Fruit fly (Drosophila melanogaster) whole organism, embryonic: Measurements from ENCODE around the gene CG14234.

ENCODE experiments used
- Adf1 ChIP-seq: fragments of 200-800 bp; sonication (Bioruptor generic); IDR thresholded peaks from 2 replicates; pipeline ENCODE4 v1.3.6; 2022; ENCODE audit warnings: missing biosample characterization, missing genetic modification characterization
- BEAF-32 ChIP-seq: fragments of 200-800 bp; sonication (Bioruptor generic); optimal IDR thresholded peaks from 3 replicates; lab custom pipeline; 2017; ENCODE audit warnings: missing biosample characterization, missing genetic modification characterization, mild to moderate bottlenecking, moderate library complexity, missing genetic modification reagents
- CG10654 ChIP-seq: fragments of 200-800 bp; sonication (Bioruptor generic); optimal IDR thresholded peaks from 2 replicates; lab custom pipeline; 2016; ENCODE audit warnings: missing biosample characterization, missing genetic modification characterization
- CG10979 ChIP-seq: fragments of 200-800 bp; sonication (Bioruptor generic); optimal IDR thresholded peaks from 2 replicates; lab custom pipeline; 2018; ENCODE audit warnings: missing biosample characterization, mild to moderate bottlenecking, missing genetic modification characterization, moderate library complexity
- CG12299 ChIP-seq: fragments of 200-800 bp; sonication (Bioruptor generic); optimal IDR thresholded peaks from 2 replicates; lab custom pipeline; 2018; ENCODE audit warnings: missing biosample characterization, mild to moderate bottlenecking, missing genetic modification characterization
- CG14860 ChIP-seq: fragments of 200-800 bp; sonication (Bioruptor generic); IDR thresholded peaks from 3 replicates; pipeline ENCODE4 v1.3.6; 2022; ENCODE audit warnings: missing biosample characterization, missing genetic modification characterization; ENCODE audit not compliant: partially characterized antibody
- CG15073 ChIP-seq: fragments of 200-800 bp; sonication (Bioruptor generic); optimal IDR thresholded peaks from 2 replicates; lab custom pipeline; 2016; ENCODE audit warnings: missing biosample characterization, missing genetic modification characterization
- CG15696 ChIP-seq: fragments of 200-800 bp; sonication (Bioruptor generic); optimal IDR thresholded peaks from 2 replicates; lab custom pipeline; 2019; ENCODE audit warnings: missing biosample characterization, mild to moderate bottlenecking, missing genetic modification characterization, moderate library complexity
- CG1603 ChIP-seq: fragments of 200-800 bp; sonication (Bioruptor generic); optimal IDR thresholded peaks from 2 replicates; lab custom pipeline; 2019; ENCODE audit warnings: missing biosample characterization, mild to moderate bottlenecking, missing genetic modification characterization, moderate library complexity
- CG16779 ChIP-seq: fragments of 200-800 bp; sonication (Bioruptor generic); IDR thresholded peaks from 2 replicates; pipeline ENCODE4 v1.3.6; 2022; ENCODE audit warnings: missing biosample characterization, missing genetic modification characterization
- CG18262 ChIP-seq: fragments of 200-800 bp; optimal IDR thresholded peaks from 3 replicates; lab custom pipeline; 2019; ENCODE audit warnings: missing biosample characterization, mild to moderate bottlenecking, missing genetic modification characterization, moderate library complexity
- CG2120 ChIP-seq: fragments of 200-800 bp; sonication (Bioruptor generic); optimal IDR thresholded peaks from 3 replicates; lab custom pipeline; 2016; ENCODE audit warnings: missing biosample characterization, missing genetic modification characterization
- CG2129 ChIP-seq: fragments of 200-800 bp; sonication (Bioruptor generic); IDR thresholded peaks from 2 replicates; pipeline ENCODE4 v1.3.6; 2022; ENCODE audit warnings: missing biosample characterization, missing genetic modification characterization; ENCODE audit not compliant: partially characterized antibody
- CG2889 ChIP-seq: fragments of 200-800 bp; sonication (Bioruptor generic); IDR thresholded peaks from 3 replicates; pipeline ENCODE4 v1.3.6; 2022; ENCODE audit warnings: missing biosample characterization, missing genetic modification characterization
- CG31388 ChIP-seq: fragments of 200-800 bp; sonication (Bioruptor generic); optimal IDR thresholded peaks from 2 replicates; lab custom pipeline; 2016; ENCODE audit warnings: missing biosample characterization, missing genetic modification characterization
- CG32767 ChIP-seq: fragments of 200-800 bp; sonication (Bioruptor generic); IDR thresholded peaks from 2 replicates; pipeline ENCODE4 v1.3.6; 2022; ENCODE audit warnings: missing biosample characterization, missing genetic modification characterization
- CG34376 ChIP-seq: fragments of 200-800 bp; sonication (Bioruptor generic); optimal IDR thresholded peaks from 2 replicates; lab custom pipeline; 2018; ENCODE audit warnings: missing biosample characterization, mild to moderate bottlenecking, missing genetic modification characterization
- CG3847 ChIP-seq: fragments of 200-800 bp; sonication (Bioruptor generic); IDR thresholded peaks from 2 replicates; pipeline ENCODE4 v1.3.6; 2022; ENCODE audit warnings: missing biosample characterization, missing genetic modification characterization
- CG3995 ChIP-seq: fragments of 200-800 bp; sonication (Bioruptor generic); optimal IDR thresholded peaks from 3 replicates; lab custom pipeline; 2016; ENCODE audit warnings: missing biosample characterization, missing genetic modification characterization
- CG4854 ChIP-seq: fragments of 200-800 bp; sonication (Bioruptor generic); optimal IDR thresholded peaks from 2 replicates; lab custom pipeline; 2016; ENCODE audit warnings: missing biosample characterization, missing genetic modification characterization, inconsistent platforms
- CG6683 ChIP-seq: fragments of 200-800 bp; sonication (Bioruptor generic); optimal IDR thresholded peaks from 2 replicates; lab custom pipeline; 2017; ENCODE audit warnings: missing biosample characterization, mild to moderate bottlenecking, missing genetic modification characterization, missing genetic modification reagents
- CG6854 ChIP-seq: fragments of 200-800 bp; sonication (Bioruptor generic); optimal IDR thresholded peaks from 3 replicates; lab custom pipeline; 2017; ENCODE audit warnings: missing biosample characterization, mild to moderate bottlenecking, missing genetic modification characterization
- CG7745 ChIP-seq: fragments of 200-800 bp; sonication (Bioruptor generic); optimal IDR thresholded peaks from 2 replicates; lab custom pipeline; 2018; ENCODE audit warnings: missing biosample characterization, mild to moderate bottlenecking, missing genetic modification characterization, moderate library complexity
- CG8359 ChIP-seq: fragments of 200-800 bp; sonication (Bioruptor generic); optimal IDR thresholded peaks from 2 replicates; lab custom pipeline; 2017; ENCODE audit warnings: missing biosample characterization, mild to moderate bottlenecking, missing genetic modification characterization, borderline replicate concordance
- CG8765 ChIP-seq: fragments of 200-800 bp; sonication (Bioruptor generic); IDR thresholded peaks from 2 replicates; pipeline ENCODE4 v1.3.6; 2022; ENCODE audit warnings: missing biosample characterization, missing genetic modification characterization
- Camta ChIP-seq: fragments of 200-800 bp; sonication (Bioruptor generic); optimal IDR thresholded peaks from 2 replicates; lab custom pipeline; 2016; ENCODE audit warnings: missing biosample characterization, missing genetic modification characterization
- Chrac-16 ChIP-seq: fragments of 200-800 bp; sonication (Bioruptor generic); optimal IDR thresholded peaks from 3 replicates; lab custom pipeline; 2016; ENCODE audit warnings: missing biosample characterization, missing genetic modification characterization
- Dad ChIP-seq: fragments of 200-800 bp; sonication (Bioruptor generic); optimal IDR thresholded peaks from 3 replicates; lab custom pipeline; 2016; ENCODE audit warnings: missing biosample characterization, missing genetic modification characterization
- Dek ChIP-seq: fragments of 200-800 bp; sonication (Bioruptor generic); optimal IDR thresholded peaks from 3 replicates; lab custom pipeline; 2019; ENCODE audit warnings: missing biosample characterization, mild to moderate bottlenecking, missing genetic modification characterization, moderate library complexity
- Dfd ChIP-seq, 2 experiments: fragments of >200 bp; optimal IDR thresholded peaks; 2 replicates each; lab custom pipeline; 2017; ENCODE audit warnings: missing biosample characterization in 2 of 2, missing genetic modification characterization in 2 of 2
- Fer2 ChIP-seq: fragments of 200-800 bp; sonication (Bioruptor generic); optimal IDR thresholded peaks from 2 replicates; lab custom pipeline; 2018; ENCODE audit warnings: missing biosample characterization, mild to moderate bottlenecking, missing genetic modification characterization, moderate library complexity
- H2.0 ChIP-seq: fragments of 200-800 bp; sonication (Bioruptor generic); IDR thresholded peaks from 2 replicates; pipeline ENCODE4 v1.3.6; 2022; ENCODE audit warnings: missing biosample characterization, missing genetic modification characterization
- HLH3B ChIP-seq: fragments of 200-800 bp; sonication (Bioruptor generic); IDR thresholded peaks from 2 replicates; pipeline ENCODE4 v1.3.6; 2022; ENCODE audit warnings: missing biosample characterization, missing genetic modification characterization
- HLH54F ChIP-seq: fragments of 200-800 bp; sonication (Bioruptor generic); optimal IDR thresholded peaks from 3 replicates; lab custom pipeline; 2016; ENCODE audit warnings: missing biosample characterization, missing genetic modification characterization
- Meics ChIP-seq: fragments of 200-800 bp; sonication (Bioruptor generic); optimal IDR thresholded peaks from 2 replicates; lab custom pipeline; 2017; ENCODE audit warnings: missing biosample characterization, mild to moderate bottlenecking, missing genetic modification characterization
- NFAT ChIP-seq: fragments of 200-800 bp; sonication (Bioruptor generic); IDR thresholded peaks from 2 replicates; pipeline ENCODE4 v1.3.6; 2022; ENCODE audit warnings: missing biosample characterization, missing genetic modification characterization
- Oaz ChIP-seq: fragments of 200-800 bp; sonication (Bioruptor generic); IDR thresholded peaks from 2 replicates; pipeline ENCODE4 v1.3.6; 2022; ENCODE audit warnings: missing biosample characterization, missing genetic modification characterization
- Scr ChIP-seq: fragments of 200-800 bp; sonication (Bioruptor generic); IDR thresholded peaks from 2 replicates; pipeline ENCODE4 v1.3.6; 2022; ENCODE audit warnings: missing biosample characterization, missing genetic modification characterization; ENCODE audit not compliant: partially characterized antibody
- ac ChIP-seq: fragments of 200-800 bp; sonication (Bioruptor generic); optimal IDR thresholded peaks from 3 replicates; lab custom pipeline; 2017; ENCODE audit warnings: missing biosample characterization, mild to moderate bottlenecking, missing genetic modification characterization
- bbx ChIP-seq: fragments of 200-800 bp; sonication (Bioruptor generic); IDR thresholded peaks from 2 replicates; pipeline ENCODE4 v1.3.6; 2022; ENCODE audit warnings: missing biosample characterization, missing genetic modification characterization; ENCODE audit not compliant: partially characterized antibody
- grau ChIP-seq: fragments of 200-800 bp; optimal IDR thresholded peaks from 3 replicates; lab custom pipeline; 2019; ENCODE audit warnings: missing biosample characterization, mild to moderate bottlenecking, missing genetic modification characterization, moderate library complexity
- ham ChIP-seq: fragments of 200-800 bp; sonication (Bioruptor generic); IDR thresholded peaks from 2 replicates; pipeline ENCODE4 v1.3.6; 2022; ENCODE audit warnings: missing biosample characterization, missing genetic modification characterization
- klu ChIP-seq: fragments of 200-800 bp; sonication (Bioruptor generic); IDR thresholded peaks from 2 replicates; pipeline ENCODE4 v1.3.6; 2022; ENCODE audit warnings: missing biosample characterization, missing genetic modification characterization
- knrl ChIP-seq: fragments of 200-800 bp; sonication (Bioruptor generic); IDR thresholded peaks from 3 replicates; pipeline ENCODE4 v1.3.6; 2022; ENCODE audit warnings: missing biosample characterization, missing genetic modification characterization; ENCODE audit not compliant: partially characterized antibody
- mirr ChIP-seq: fragments of 200-800 bp; sonication (Bioruptor generic); optimal IDR thresholded peaks from 3 replicates; lab custom pipeline; 2018; ENCODE audit warnings: missing biosample characterization, mild to moderate bottlenecking, missing genetic modification characterization
- prd ChIP-seq, 3 experiments: fragments of >200 bp in 2 of 3; fragments of 200-800 bp in 1 of 3; sonication (Bioruptor generic) in 1 of 3; optimal IDR thresholded peaks in 2 of 3; IDR thresholded peaks in 1 of 3; 2 replicates in 2 of 3; 3 replicates in 1 of 3; pipeline versions ENCODE4 v1.3.6 to Lab custom; 2017 to 2022; ENCODE audit warnings: missing biosample characterization in 1 of 3, missing genetic modification characterization in 1 of 3
- row ChIP-seq: fragments of 200-800 bp; sonication (Bioruptor generic); IDR thresholded peaks from 3 replicates; pipeline ENCODE4 v1.3.6; 2022; ENCODE audit warnings: missing biosample characterization, missing genetic modification characterization
- sisA ChIP-seq: fragments of 200-800 bp; sonication (Bioruptor generic); IDR thresholded peaks from 2 replicates; pipeline ENCODE4 v1.3.6; 2022; ENCODE audit warnings: missing biosample characterization, missing genetic modification characterization
- unc-4 ChIP-seq: fragments of 200-800 bp; sonication (Bioruptor generic); IDR thresholded peaks from 2 replicates; pipeline ENCODE4 v1.3.6; 2022; ENCODE audit warnings: missing biosample characterization, missing genetic modification characterization; ENCODE audit not compliant: partially characterized antibody

The CG14234 gene

dm6 chrX:19704083-19704482 is 31.3 kb upstream of the CG14234 start, which contains the start of the genes CG14230 and CG14232 (continued):
- TF ChIP-seq CG2120 (GFP tag; lab: Kevin White, UChicago): peak; percentile 42
- no peak for TF ChIP-seq Dfd (GFP tag; optimal IDR thresholded peaks at IDR 0.05; lab: Kevin White, UChicago)
- no peak for TF ChIP-seq CG12299 (tag; lab: Kevin White, UChicago)
- TF ChIP-seq CG31388 (GFP tag; lab: Kevin White, UChicago): no peak
- TF ChIP-seq CG16779 (GFP tag; lab: Robert Waterston, UW): no peak
- no peak for TF ChIP-seq H2.0 (GFP tag; lab: Robert Waterston, UW)
- TF ChIP-seq CG32767 (GFP tag; lab: Robert Waterston, UW): no peak
- peak; percentile 71 for TF ChIP-seq CG1603 (tag; lab: Kevin White, UChicago)
- TF ChIP-seq NFAT (GFP tag; lab: Robert Waterston, UW): no peak
- no peak for TF ChIP-seq Adf1 (GFP tag; lab: Robert Waterston, UW)
- TF ChIP-seq knrl (GFP tag; lab: Robert Waterston, UW): 0 out of 3 replicates have a peak, but pooled peaks have one; percentile 39
- TF ChIP-seq sisA: no peak
- no peak for TF ChIP-seq Oaz (GFP tag; lab: Robert Waterston, UW)
- no peak for TF ChIP-seq HLH3B (GFP tag; lab: Robert Waterston, UW)
- peak; percentile 9 for TF ChIP-seq CG10979 (tag; lab: Kevin White, UChicago)
- TF ChIP-seq Camta (GFP tag; lab: Kevin White, UChicago): no peak
- no peak for TF ChIP-seq Dad
- 0 out of 2 replicates have a peak, but pooled peaks have one; percentile 17 for TF ChIP-seq CG8765
- no peak for TF ChIP-seq ham (GFP tag; lab: Robert Waterston, UW)
- no peak for TF ChIP-seq CG6683 (GFP tag; lab: Kevin White, UChicago)
- 0 out of 3 replicates have a peak, but pooled peaks have one; percentile 21 for TF ChIP-seq row (GFP tag; lab: Robert Waterston, UW)
- TF ChIP-seq Dek (tag; lab: Kevin White, UChicago): no peak
- TF ChIP-seq CG3847 (GFP tag; lab: Robert Waterston, UW): no peak; the same call in 1 of the 2 replicates
- TF ChIP-seq CG15073: no peak
- TF ChIP-seq BEAF-32 (GFP tag; lab: Kevin White, UChicago): peak; percentile 42
- TF ChIP-seq Chrac-16 (GFP tag; lab: Kevin White, UChicago): no peak
- no peak for TF ChIP-seq mirr (GFP tag; lab: Kevin White, UChicago)
- TF ChIP-seq CG34376: no peak
- no peak for TF ChIP-seq prd (optimal IDR thresholded peaks at IDR 0.05; lab: Kevin White, UChicago)
- TF ChIP-seq prd (GFP tag; IDR thresholded peaks at IDR 0.05; lab: Robert Waterston, UW): no peak
- TF ChIP-seq CG14860 (GFP tag; lab: Robert Waterston, UW): no peak
- TF ChIP-seq CG8359: no peak
- TF ChIP-seq Fer2: no peak
- no peak for TF ChIP-seq CG18262 (tag; lab: Kevin White, UChicago)
- no peak for TF ChIP-seq Meics (GFP tag; lab: Kevin White, UChicago)
- no peak for TF ChIP-seq CG6854 (GFP tag; lab: Kevin White, UChicago)
- no peak for TF ChIP-seq HLH54F
- TF ChIP-seq CG10654 (GFP tag; lab: Kevin White, UChicago): no peak
- no peak for TF ChIP-seq CG15696 (tag; lab: Kevin White, UChicago)
- TF ChIP-seq klu: no peak
- TF ChIP-seq bbx (GFP tag; lab: Robert Waterston, UW): no peak
- 0 out of 2 replicates have a peak, but pooled peaks have one; percentile 15 for TF ChIP-seq unc-4 (GFP tag; lab: Robert Waterston, UW)
- TF ChIP-seq CG2889 (GFP tag; lab: Robert Waterston, UW): no peak
- no peak for TF ChIP-seq CG3995 (GFP tag; lab: Kevin White, UChicago)
- TF ChIP-seq Scr (GFP tag; lab: Robert Waterston, UW): 0 out of 2 replicates have a peak, but pooled peaks have one; percentile 33
- peak; percentile 17 for TF ChIP-seq grau (tag; lab: Kevin White, UChicago)
- TF ChIP-seq CG7745 (tag; lab: Kevin White, UChicago): no peak
- TF ChIP-seq CG4854: no peak
- TF ChIP-seq CG2129: no peak
- TF ChIP-seq ac (GFP tag; lab: Kevin White, UChicago): no peak
- TF ChIP-seq, all 482 proteins: peak for 61
